Worm (Caenorhabditis elegans) whole organism, late embryonic: ENCODE measurements around the gene nhr-31.
A peak's percentile ranks its signal among the peaks of the same experiment; 100 is the strongest.

Source experiments
- C38D4.7 ChIP-seq: fragments of 200-800 bp; sonication (Bioruptor generic); optimal IDR thresholded peaks from 2 replicates; lab custom pipeline; 2018; ENCODE audit warnings: mild to moderate bottlenecking, missing genetic modification characterization, moderate library complexity, missing compliant biosample characterization
- K02D7.2 ChIP-seq: sonication (generic microtip); optimal IDR thresholded peaks from 2 replicates; lab custom pipeline; 2017; ENCODE audit warnings: mild to moderate bottlenecking, missing genetic modification characterization, missing compliant biosample characterization
- T23F11.4 ChIP-seq: fragments of 200-800 bp; sonication (Bioruptor generic); optimal IDR thresholded peaks from 2 replicates; lab custom pipeline; 2018; ENCODE audit warnings: mild to moderate bottlenecking, missing genetic modification characterization, missing compliant biosample characterization
- Y22D7AL.16 ChIP-seq: sonication (generic microtip); optimal IDR thresholded peaks from 2 replicates; lab custom pipeline; 2016; ENCODE audit warnings: missing genetic modification characterization, missing compliant biosample characterization
- ahr-1 ChIP-seq: sonication (generic microtip); optimal IDR thresholded peaks from 2 replicates; lab custom pipeline; 2016; ENCODE audit warnings: missing genetic modification characterization, missing compliant biosample characterization
- ama-1 ChIP-seq: fragments of 150-350 bp; optimal IDR thresholded peaks from 2 replicates; lab custom pipeline; 2014
- ceh-14 ChIP-seq: sonication (generic microtip); optimal IDR thresholded peaks from 2 replicates; lab custom pipeline; 2016; ENCODE audit warnings: missing genotype, missing genetic modification characterization, missing compliant biosample characterization
- ceh-19 ChIP-seq: fragments of 200-800 bp; sonication (Bioruptor generic); optimal IDR thresholded peaks from 2 replicates; lab custom pipeline; 2018; ENCODE audit warnings: mild to moderate bottlenecking, missing genetic modification characterization, missing compliant biosample characterization
- ceh-24 ChIP-seq: sonication (generic microtip); optimal IDR thresholded peaks from 2 replicates; lab custom pipeline; 2016; ENCODE audit warnings: mild to moderate bottlenecking, missing genetic modification characterization, missing compliant biosample characterization
- ceh-30 ChIP-seq: fragments of 150-350 bp; optimal IDR thresholded peaks from 2 replicates; lab custom pipeline; 2014; ENCODE audit warnings: missing biosample characterization, missing genetic modification characterization
- ceh-31 ChIP-seq: sonication (generic microtip); optimal IDR thresholded peaks from 2 replicates; lab custom pipeline; 2016; ENCODE audit warnings: missing genetic modification characterization, missing compliant biosample characterization
- ceh-34 ChIP-seq: sonication (generic microtip); optimal IDR thresholded peaks from 2 replicates; lab custom pipeline; 2016; ENCODE audit warnings: mild to moderate bottlenecking, missing genetic modification characterization, missing compliant biosample characterization
- ceh-45 ChIP-seq: fragments of 200-800 bp; sonication (Bioruptor generic); IDR thresholded peaks from 2 replicates; pipeline ENCODE4 v1.3.6; 2022; ENCODE audit warnings: missing genetic modification reagents, missing genetic modification characterization, missing compliant biosample characterization
- ceh-48 ChIP-seq: sonication (generic microtip); optimal IDR thresholded peaks from 2 replicates; lab custom pipeline; 2016; ENCODE audit warnings: missing genetic modification characterization, inconsistent platforms, missing compliant biosample characterization
- ceh-6 ChIP-seq: fragments of 200-800 bp; sonication (Bioruptor generic); optimal IDR thresholded peaks from 2 replicates; lab custom pipeline; 2018; ENCODE audit warnings: mild to moderate bottlenecking, missing genetic modification characterization, missing compliant biosample characterization
- ceh-9 ChIP-seq: sonication (generic microtip); optimal IDR thresholded peaks from 2 replicates; lab custom pipeline; 2016; ENCODE audit warnings: mild to moderate bottlenecking, missing genetic modification characterization, inconsistent platforms, missing compliant biosample characterization
- che-1 ChIP-seq: sonication (generic microtip); optimal IDR thresholded peaks from 2 replicates; lab custom pipeline; 2016; ENCODE audit warnings: mild to moderate bottlenecking, missing genetic modification characterization, missing compliant biosample characterization
- dmd-4 ChIP-seq: sonication (generic microtip); optimal IDR thresholded peaks from 2 replicates; lab custom pipeline; 2016; ENCODE audit warnings: borderline replicate concordance, missing genetic modification characterization, missing compliant biosample characterization
- ets-4 ChIP-seq: sonication (generic microtip); optimal IDR thresholded peaks from 2 replicates; lab custom pipeline; 2016; ENCODE audit warnings: missing genetic modification characterization, missing compliant biosample characterization
- fax-1 ChIP-seq: sonication (generic microtip); optimal IDR thresholded peaks from 2 replicates; lab custom pipeline; 2016; ENCODE audit warnings: missing genotype, missing genetic modification characterization, missing compliant biosample characterization
- gmeb-2 ChIP-seq: sonication (generic microtip); optimal IDR thresholded peaks from 2 replicates; lab custom pipeline; 2016; ENCODE audit warnings: missing genetic modification characterization, inconsistent platforms, missing compliant biosample characterization
- hlh-13 ChIP-seq: fragments of 200-800 bp; sonication (Bioruptor generic); optimal IDR thresholded peaks from 2 replicates; lab custom pipeline; 2018; ENCODE audit warnings: mild to moderate bottlenecking, missing genetic modification characterization, missing compliant biosample characterization
- hlh-15 ChIP-seq: sonication (generic microtip); optimal IDR thresholded peaks from 2 replicates; lab custom pipeline; 2016; ENCODE audit warnings: missing genetic modification characterization, missing compliant biosample characterization
- hlh-6 ChIP-seq: sonication (generic microtip); optimal IDR thresholded peaks from 2 replicates; lab custom pipeline; 2016; ENCODE audit warnings: missing genotype, missing genetic modification characterization, missing compliant biosample characterization
- lin-11 ChIP-seq: fragments of 200-800 bp; sonication (Bioruptor generic); optimal IDR thresholded peaks from 2 replicates; lab custom pipeline; 2018; ENCODE audit warnings: mild to moderate bottlenecking, missing genetic modification characterization, missing compliant biosample characterization
- madf-2 ChIP-seq: sonication (generic microtip); optimal IDR thresholded peaks from 2 replicates; lab custom pipeline; 2017; ENCODE audit warnings: missing genetic modification characterization, missing compliant biosample characterization
- mec-3 ChIP-seq: sonication (generic microtip); optimal IDR thresholded peaks from 2 replicates; lab custom pipeline; 2016; ENCODE audit warnings: borderline replicate concordance, missing genetic modification characterization, missing compliant biosample characterization
- npax-4 ChIP-seq: sonication (generic microtip); optimal IDR thresholded peaks from 2 replicates; lab custom pipeline; 2016; ENCODE audit warnings: missing genetic modification characterization, missing compliant biosample characterization
- odd-2 ChIP-seq: sonication (generic microtip); optimal IDR thresholded peaks from 2 replicates; lab custom pipeline; 2017; ENCODE audit warnings: antibody characterized with exemption, mild to moderate bottlenecking, missing genetic modification characterization, missing compliant biosample characterization
- pha-2 ChIP-seq: sonication (generic microtip); optimal IDR thresholded peaks from 2 replicates; lab custom pipeline; 2017; ENCODE audit warnings: mild to moderate bottlenecking, missing genetic modification characterization, missing compliant biosample characterization
- pha-4 ChIP-seq: fragments of 150-350 bp; optimal IDR thresholded peaks from 2 replicates; lab custom pipeline; 2018; ENCODE audit warnings: missing biosample characterization, missing genetic modification reagents, missing genetic modification characterization
- pqm-1 ChIP-seq: sonication (generic microtip); optimal IDR thresholded peaks from 2 replicates; lab custom pipeline; 2016; ENCODE audit warnings: missing genetic modification characterization, missing compliant biosample characterization
- pros-1 ChIP-seq: fragments of 150-350 bp; optimal IDR thresholded peaks from 2 replicates; lab custom pipeline; 2014; ENCODE audit warnings: missing biosample characterization, missing genetic modification reagents, missing genetic modification characterization
- rnt-1 ChIP-seq: sonication (generic microtip); optimal IDR thresholded peaks from 2 replicates; lab custom pipeline; 2016; ENCODE audit warnings: missing genetic modification characterization, missing compliant biosample characterization
- tbx-2 ChIP-seq: sonication (generic microtip); optimal IDR thresholded peaks from 2 replicates; lab custom pipeline; 2016; ENCODE audit warnings: missing genetic modification characterization, missing compliant biosample characterization
- tbx-7 ChIP-seq: sonication (generic microtip); optimal IDR thresholded peaks from 2 replicates; lab custom pipeline; 2016; ENCODE audit warnings: missing genotype, missing genetic modification characterization, missing compliant biosample characterization
- ttx-3 ChIP-seq: sonication (generic microtip); optimal IDR thresholded peaks from 2 replicates; lab custom pipeline; 2016; ENCODE audit warnings: missing genetic modification reagents, missing genetic modification characterization, missing compliant biosample characterization
- unc-3 ChIP-seq, 2 experiments: fragments of 200-800 bp in 1 of 2; sonication (Bioruptor generic) in 1 of 2; sonication (generic microtip) in 1 of 2; conservative IDR thresholded peaks in 1 of 2; optimal IDR thresholded peaks in 1 of 2; 2 replicates each; pipeline versions ENCODE4 v1.3.6 to Lab custom; 2016 to 2022; ENCODE audit warnings: missing compliant biosample characterization in 2 of 2, missing genetic modification characterization in 2 of 2, missing genetic modification reagents in 1 of 2
- unc-42 ChIP-seq: sonication (generic microtip); optimal IDR thresholded peaks from 2 replicates; lab custom pipeline; 2016; ENCODE audit warnings: missing genotype, missing genetic modification characterization, missing compliant biosample characterization
- unc-55 ChIP-seq: sonication (generic microtip); optimal IDR thresholded peaks from 2 replicates; lab custom pipeline; 2017; ENCODE audit warnings: missing biosample characterization, missing genetic modification reagents, missing genetic modification characterization
- unc-86 ChIP-seq: sonication (generic microtip); optimal IDR thresholded peaks from 2 replicates; lab custom pipeline; 2016; ENCODE audit warnings: missing genetic modification characterization, missing compliant biosample characterization

Gene nhr-31

DNA sequence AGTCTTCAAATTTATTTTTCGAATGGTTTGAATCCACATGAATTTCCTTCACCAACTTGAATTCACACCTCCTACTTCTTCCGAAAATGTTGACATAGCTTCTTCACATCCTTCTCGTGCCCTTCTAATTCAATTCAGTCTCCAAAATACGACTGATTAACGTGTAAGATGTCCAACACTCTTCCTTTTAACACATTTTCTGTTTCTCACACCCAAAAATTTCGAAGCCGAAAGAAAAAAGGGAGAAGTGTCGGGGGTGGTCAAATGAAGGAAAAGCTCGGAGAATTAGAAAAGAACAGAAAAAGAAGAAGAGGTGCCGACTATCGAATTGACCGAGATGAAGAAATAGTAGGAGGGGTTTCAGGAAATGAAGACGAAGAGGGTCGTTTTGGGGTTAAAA, 23.4 kb upstream of the nhr-31 start:
- TF ChIP-seq ceh-14 (tag; lab: Kevin White, UChicago) (no peak), hlh-13 (no peak), ttx-3 (tag; lab: Kevin White, UChicago) (no peak), ceh-24 (tag; lab: Kevin White, UChicago) (no peak), npax-4 (no peak), hlh-6 (tag; lab: Kevin White, UChicago) (no peak), hlh-15 (no peak), ama-1 (lab: Kevin White, UChicago) (no peak), unc-42 (tag; lab: Kevin White, UChicago) (peak; percentile 69), pha-2 (no peak), gmeb-2 (tag; lab: Kevin White, UChicago) (no peak), ceh-9 (tag; lab: Kevin White, UChicago) (no peak), pros-1 (tag; lab: Kevin White, UChicago) (no peak), ceh-30 (tag; lab: Kevin White, UChicago) (no peak), ceh-31 (tag; lab: Kevin White, UChicago) (peak; percentile 28)

DNA sequence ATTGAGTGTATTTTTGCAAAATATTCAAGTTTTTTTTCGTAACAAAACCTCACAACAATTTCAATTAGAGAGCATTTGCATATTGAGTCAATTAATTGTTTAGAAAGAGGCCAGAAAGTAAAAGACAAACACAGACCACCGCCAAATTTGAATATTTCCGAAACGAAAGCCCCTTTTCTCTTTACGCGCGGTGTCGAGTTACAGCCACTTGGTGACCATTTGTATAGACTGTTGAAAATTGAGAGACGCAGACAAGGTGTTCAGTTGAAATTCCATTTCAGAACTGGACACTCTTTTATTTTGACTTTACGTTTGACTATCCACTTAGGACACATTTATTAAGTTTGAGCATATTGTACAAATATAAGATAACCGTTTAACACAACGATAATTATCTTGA, 18.8 kb upstream of the nhr-31 start:
- TF ChIP-seq tbx-7 (tag; lab: Kevin White, UChicago) (no peak), dmd-4 (tag; lab: Kevin White, UChicago) (no peak), unc-55 (no peak), ceh-34 (peak; percentile 91)

DNA sequence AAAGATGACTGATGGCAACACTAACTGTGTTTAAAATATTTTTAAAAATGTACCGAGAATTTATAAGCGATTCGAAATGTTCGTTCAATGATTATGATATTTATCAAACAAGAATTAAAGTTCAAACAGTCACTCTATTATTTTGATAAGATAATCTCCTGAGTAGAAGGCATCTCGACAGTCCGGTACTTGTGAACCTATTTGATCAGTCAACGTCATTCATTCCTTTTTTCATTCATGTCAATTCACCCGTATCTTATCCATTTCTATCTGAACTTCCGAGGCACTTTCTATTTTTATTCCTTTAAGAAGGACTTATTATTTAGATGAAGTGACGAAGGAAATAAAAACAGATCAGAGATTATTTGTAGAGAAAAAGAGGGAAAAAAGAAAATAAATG, 15.3 kb upstream of the nhr-31 start, which contains the start of gene nhr-258:
nhr-258 (plus strand) TSS at position 365 of the 400 bp plus-strand sequence.
- TF ChIP-seq ceh-48 (tag; lab: Kevin White, UChicago), result no peak
- TF ChIP-seq K02D7.2 (tag; lab: Kevin White, UChicago), result no peak
- TF ChIP-seq hlh-15, result no peak
- no peak for TF ChIP-seq ceh-6 (GFP tag; lab: Kevin White, UChicago)
- TF ChIP-seq fax-1 (tag; lab: Kevin White, UChicago), result no peak
- TF ChIP-seq unc-3 (GFP tag; conservative IDR thresholded peaks at IDR 0.05; lab: Robert Waterston, UW), result no peak
- no peak for TF ChIP-seq unc-3 (tag; optimal IDR thresholded peaks at IDR 0.05; lab: Kevin White, UChicago)
- TF ChIP-seq tbx-2 (tag; lab: Kevin White, UChicago), result no peak
- no peak for TF ChIP-seq lin-11
- TF ChIP-seq pqm-1 (tag; lab: Kevin White, UChicago), result no peak
- TF ChIP-seq ceh-19 (GFP tag; lab: Kevin White, UChicago), result no peak
- no peak for TF ChIP-seq hlh-13
- TF ChIP-seq C38D4.7 (GFP tag; lab: Kevin White, UChicago), result no peak
- no peak for TF ChIP-seq unc-86
- TF ChIP-seq dmd-4 (tag; lab: Kevin White, UChicago), result no peak
- no peak for TF ChIP-seq rnt-1 (tag; lab: Kevin White, UChicago)
- TF ChIP-seq mec-3 (tag; lab: Kevin White, UChicago), result no peak
- TF ChIP-seq ceh-34, result no peak
- TF ChIP-seq che-1 (tag; lab: Kevin White, UChicago), result no peak
- no peak for TF ChIP-seq odd-2 (tag; lab: Kevin White, UChicago)
- no peak for TF ChIP-seq ceh-30 (tag; lab: Kevin White, UChicago)

DNA sequence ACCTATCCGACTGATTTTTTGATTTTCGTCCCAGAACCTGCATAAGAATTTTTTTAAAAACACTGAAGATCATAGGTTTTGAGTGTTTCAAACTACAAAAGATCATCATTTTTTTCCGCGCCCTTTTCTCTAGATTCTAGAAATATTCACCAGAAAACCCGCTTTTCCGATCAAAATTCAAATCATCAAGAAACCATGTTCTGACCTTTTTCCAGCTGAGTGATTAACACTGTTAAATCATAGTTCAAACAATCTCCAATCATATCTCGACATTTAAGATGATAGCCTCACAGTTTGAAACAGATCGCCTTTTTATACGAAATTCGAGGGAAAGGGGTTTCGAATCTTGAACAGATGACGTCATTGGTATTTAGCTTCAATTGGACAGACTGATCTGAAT, 14.4 kb upstream of the nhr-31 start:
- TF ChIP-seq ceh-6 (GFP tag; lab: Kevin White, UChicago) (no peak), T23F11.4 (GFP tag; lab: Kevin White, UChicago) (no peak), pha-4 (tag; lab: Kevin White, UChicago) (no peak), ceh-31 (tag; lab: Kevin White, UChicago) (no peak), unc-55 (no peak), madf-2 (tag; lab: Kevin White, UChicago) (no peak), K02D7.2 (tag; lab: Kevin White, UChicago) (no peak), unc-3 (GFP tag; conservative IDR thresholded peaks at IDR 0.05; lab: Robert Waterston, UW) (no peak), unc-3 (tag; optimal IDR thresholded peaks at IDR 0.05; lab: Kevin White, UChicago) (no peak), ceh-30 (tag; lab: Kevin White, UChicago) (no peak), ama-1 (lab: Kevin White, UChicago) (no peak), ets-4 (tag; lab: Kevin White, UChicago) (no peak), Y22D7AL.16 (tag; lab: Kevin White, UChicago) (no peak), ceh-45 (GFP tag; lab: Robert Waterston, UW) (no peak), hlh-15 (no peak), ahr-1 (no peak)
